Worm (Caenorhabditis elegans) whole organism, L2 larva: Measurements from ENCODE around the gene clec-47.

Source experiments
- C34F6.9 ChIP-seq: fragments of 150-350 bp; optimal IDR thresholded peaks from 2 replicates; lab custom pipeline; 2014; ENCODE audit warnings: missing biosample characterization, missing genetic modification characterization
- F13H6.1 ChIP-seq: sonication (generic microtip); optimal IDR thresholded peaks from 2 replicates; lab custom pipeline; 2016; ENCODE audit warnings: missing genetic modification characterization, missing compliant biosample characterization
- R02D3.7 ChIP-seq: fragments of 150-350 bp; optimal IDR thresholded peaks from 2 replicates; lab custom pipeline; 2014; ENCODE audit warnings: missing biosample characterization, missing genetic modification characterization
- Y55F3AM.14 ChIP-seq: fragments of 200-800 bp; sonication (Bioruptor generic); optimal IDR thresholded peaks from 2 replicates; lab custom pipeline; 2018; ENCODE audit warnings: mild to moderate bottlenecking, missing genetic modification characterization, missing compliant biosample characterization
- alr-1 ChIP-seq: fragments of 150-350 bp; optimal IDR thresholded peaks from 2 replicates; lab custom pipeline; 2014; ENCODE audit warnings: missing biosample characterization, missing genetic modification characterization
- blmp-1 ChIP-seq: sonication (generic microtip); optimal IDR thresholded peaks from 2 replicates; lab custom pipeline; 2017; ENCODE audit warnings: missing genetic modification characterization, mild to moderate bottlenecking, missing compliant biosample characterization, antibody characterized with exemption, moderate library complexity; ENCODE audit not compliant: insufficient read depth
- ceh-16 ChIP-seq: fragments of 150-350 bp; optimal IDR thresholded peaks from 2 replicates; lab custom pipeline; 2014; ENCODE audit warnings: missing biosample characterization, missing genetic modification characterization
- ceh-82 ChIP-seq: fragments of 150-350 bp; optimal IDR thresholded peaks from 2 replicates; lab custom pipeline; 2014; ENCODE audit warnings: missing biosample characterization, missing genetic modification characterization
- crh-2 ChIP-seq: sonication (generic microtip); optimal IDR thresholded peaks from 2 replicates; lab custom pipeline; 2017; ENCODE audit warnings: missing biosample characterization, missing genetic modification characterization
- dmd-4 ChIP-seq: sonication (generic microtip); optimal IDR thresholded peaks from 2 replicates; lab custom pipeline; 2017; ENCODE audit warnings: missing biosample characterization, missing genetic modification characterization
- egl-27 ChIP-seq: sonication (generic microtip); optimal IDR thresholded peaks from 3 replicates; lab custom pipeline; 2017; ENCODE audit warnings: missing biosample characterization, missing genetic modification reagents, missing genetic modification characterization
- elt-1 ChIP-seq: fragments of 150-350 bp; optimal IDR thresholded peaks from 2 replicates; lab custom pipeline; 2014; ENCODE audit warnings: missing biosample characterization, missing genetic modification characterization
- elt-3 ChIP-seq: sonication (generic microtip); optimal IDR thresholded peaks from 2 replicates; lab custom pipeline; 2017; ENCODE audit warnings: missing biosample characterization, missing genetic modification characterization
- gmeb-1 ChIP-seq: fragments of 150-350 bp; optimal IDR thresholded peaks from 2 replicates; lab custom pipeline; 2014; ENCODE audit warnings: missing biosample characterization, missing genetic modification characterization
- lin-11 ChIP-seq: fragments of 150-350 bp; sonication (generic microtip); optimal IDR thresholded peaks from 2 replicates; lab custom pipeline; 2014; ENCODE audit warnings: missing biosample characterization, missing genetic modification characterization, inconsistent platforms, mixed read lengths
- lin-13 ChIP-seq: fragments of 150-350 bp; optimal IDR thresholded peaks from 2 replicates; lab custom pipeline; 2014; ENCODE audit warnings: missing biosample characterization, missing genetic modification reagents, missing genetic modification characterization
- lsy-2 ChIP-seq, 2 experiments: fragments of 150-350 bp in 1 of 2; sonication (generic microtip) in 1 of 2; optimal IDR thresholded peaks; 2 replicates each; lab custom pipeline; 2014 to 2017; ENCODE audit warnings: missing biosample characterization in 2 of 2, missing genetic modification characterization in 2 of 2
- mab-5 ChIP-seq: fragments of 150-350 bp; optimal IDR thresholded peaks from 2 replicates; lab custom pipeline; 2014; ENCODE audit warnings: missing biosample characterization, missing genetic modification characterization
- mbf-1 ChIP-seq: sonication (generic microtip); optimal IDR thresholded peaks from 2 replicates; lab custom pipeline; 2017; ENCODE audit warnings: missing biosample characterization, missing genetic modification characterization
- nhr-10 ChIP-seq: sonication (generic microtip); optimal IDR thresholded peaks from 2 replicates; lab custom pipeline; 2017; ENCODE audit warnings: missing biosample characterization, missing genetic modification characterization
- nhr-11 ChIP-seq: fragments of 150-350 bp; optimal IDR thresholded peaks from 2 replicates; lab custom pipeline; 2014; ENCODE audit warnings: missing biosample characterization, missing genetic modification characterization
- nhr-12 ChIP-seq: fragments of 150-350 bp; optimal IDR thresholded peaks from 2 replicates; lab custom pipeline; 2014; ENCODE audit warnings: missing biosample characterization, missing genetic modification characterization
- nhr-129 ChIP-seq: fragments of 150-350 bp; optimal IDR thresholded peaks from 2 replicates; lab custom pipeline; 2014; ENCODE audit warnings: missing biosample characterization, missing genetic modification characterization
- nhr-23 ChIP-seq: fragments of 150-350 bp; optimal IDR thresholded peaks from 2 replicates; lab custom pipeline; 2014; ENCODE audit warnings: missing biosample characterization, missing genetic modification reagents, missing genetic modification characterization
- nhr-25 ChIP-seq: fragments of 150-350 bp; sonication (generic microtip); optimal IDR thresholded peaks from 3 replicates; lab custom pipeline; 2014; ENCODE audit warnings: missing biosample characterization, missing genetic modification characterization
- nhr-6 ChIP-seq: fragments of 150-350 bp; optimal IDR thresholded peaks from 2 replicates; lab custom pipeline; 2014; ENCODE audit warnings: missing biosample characterization, missing genetic modification characterization
- nhr-77 ChIP-seq: fragments of 150-350 bp; optimal IDR thresholded peaks from 2 replicates; lab custom pipeline; 2014; ENCODE audit warnings: missing biosample characterization, missing genetic modification characterization
- peb-1 ChIP-seq: fragments of 150-350 bp; optimal IDR thresholded peaks from 2 replicates; lab custom pipeline; 2014; ENCODE audit warnings: missing biosample characterization, missing genetic modification characterization
- sem-4 ChIP-seq: fragments of 150-350 bp; optimal IDR thresholded peaks from 2 replicates; lab custom pipeline; 2014; ENCODE audit warnings: missing biosample characterization, missing genetic modification reagents, missing genetic modification characterization
- skn-1 ChIP-seq: sonication (generic microtip); optimal IDR thresholded peaks from 2 replicates; lab custom pipeline; 2017; ENCODE audit warnings: missing biosample characterization, missing genetic modification characterization
- sma-3 ChIP-seq: sonication (generic microtip); optimal IDR thresholded peaks from 2 replicates; lab custom pipeline; 2016; ENCODE audit warnings: missing genetic modification reagents, missing genetic modification characterization, missing compliant biosample characterization
- sma-9 ChIP-seq, 2 experiments: fragments of 150-350 bp in 1 of 2; sonication (generic microtip) in 1 of 2; optimal IDR thresholded peaks; 2 replicates each; lab custom pipeline; 2014 to 2016; ENCODE audit warnings: missing genetic modification characterization in 2 of 2, mild to moderate bottlenecking in 1 of 2, missing biosample characterization in 1 of 2, missing compliant biosample characterization in 1 of 2, missing genetic modification reagents in 1 of 2, moderate library complexity in 1 of 2
- unc-39 ChIP-seq: fragments of 150-350 bp; optimal IDR thresholded peaks from 2 replicates; lab custom pipeline; 2014; ENCODE audit warnings: missing biosample characterization, missing genetic modification characterization
- unc-55 ChIP-seq: fragments of 150-350 bp; sonication (generic microtip); optimal IDR thresholded peaks from 3 replicates; lab custom pipeline; 2014; ENCODE audit warnings: missing biosample characterization, missing genetic modification reagents, missing genetic modification characterization
- zag-1 ChIP-seq: fragments of 150-350 bp; optimal IDR thresholded peaks from 2 replicates; lab custom pipeline; 2014; ENCODE audit warnings: missing biosample characterization, missing genetic modification characterization
- ztf-1 ChIP-seq: fragments of 200-800 bp; sonication (Bioruptor generic); conservative IDR thresholded peaks from 2 replicates; pipeline ENCODE4 v1.3.6; 2022; ENCODE audit warnings: missing genetic modification characterization, missing compliant biosample characterization

Gene clec-47

DNA sequence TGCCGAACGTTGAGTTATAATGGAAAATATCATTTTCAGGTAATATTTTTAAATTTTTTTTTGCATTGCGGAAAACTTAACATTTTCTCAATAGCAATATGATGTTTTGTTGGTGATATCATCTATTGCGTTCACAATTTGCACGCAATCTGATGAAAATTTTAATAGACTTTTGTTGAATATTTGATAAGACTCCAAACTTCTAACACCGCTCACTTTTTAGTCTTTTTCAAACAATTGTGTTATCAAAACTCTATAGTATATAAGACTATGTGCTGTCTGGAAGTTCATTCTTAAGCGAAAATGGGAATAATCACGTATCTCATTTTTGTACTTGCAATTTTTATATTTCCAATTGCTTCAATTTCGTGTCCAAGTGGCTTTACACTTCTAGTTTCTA, at the start of gene clec-47:
Gene clec-47, plus strand, starts transcription at position 301 of the 400 bp plus-strand sequence.
- TF ChIP-seq ceh-16 (tag; lab: Kevin White, UChicago): no peak
- no peak for TF ChIP-seq lin-11
- no peak for TF ChIP-seq sem-4 (tag; lab: Kevin White, UChicago)
- TF ChIP-seq nhr-129 (tag; lab: Kevin White, UChicago): no peak
- no peak for TF ChIP-seq nhr-11 (tag; lab: Kevin White, UChicago)
- TF ChIP-seq blmp-1 (tag; lab: Kevin White, UChicago): no peak
- no peak for TF ChIP-seq unc-55 (GFP tag; lab: Kevin White, UChicago)
- no peak for TF ChIP-seq F13H6.1 (tag; lab: Kevin White, UChicago)
- no peak for TF ChIP-seq C34F6.9
- TF ChIP-seq R02D3.7: no peak
- TF ChIP-seq nhr-6 (tag; lab: Kevin White, UChicago): no peak
- TF ChIP-seq egl-27 (tag; lab: Kevin White, UChicago): no peak
- no peak for TF ChIP-seq crh-2 (tag; lab: Kevin White, UChicago)

DNA sequence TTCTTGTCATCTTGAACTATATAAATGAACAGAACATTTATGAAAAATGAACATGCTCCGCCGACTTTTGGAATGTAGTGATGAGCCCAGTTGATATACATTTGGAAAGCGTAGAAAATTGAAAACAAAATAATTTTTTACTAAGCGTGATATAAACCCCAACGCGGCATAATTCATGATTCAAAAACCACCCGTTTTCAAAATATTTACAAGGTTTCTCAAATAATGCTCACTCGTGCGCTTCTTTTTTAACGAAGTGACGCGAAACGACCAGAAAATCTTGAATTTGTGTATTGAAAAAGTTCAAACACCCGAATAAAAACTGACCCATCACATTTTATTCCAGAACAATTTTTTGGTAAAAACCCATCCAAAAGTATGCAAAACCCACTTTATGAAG, 48.1 kb upstream of the clec-47 start, which contains the start of gene srj-27:
Gene srj-27, minus strand, starts transcription at position 101 of the 400 bp plus-strand sequence.
- TF ChIP-seq skn-1 (no peak), sma-3 (GFP tag; lab: Kevin White, UChicago) (no peak), nhr-12 (tag; lab: Kevin White, UChicago) (no peak), dmd-4 (tag; lab: Kevin White, UChicago) (no peak), ztf-1 (GFP tag; lab: Robert Waterston, UW) (no peak), gmeb-1 (tag; lab: Kevin White, UChicago) (no peak), nhr-25 (no peak), R02D3.7 (no peak), elt-3 (tag; lab: Kevin White, UChicago) (no peak), peb-1 (no peak), unc-39 (tag; lab: Kevin White, UChicago) (no peak), Y55F3AM.14 (no peak)

ce11 chrV:15127955-15128354, 47.6 kb upstream of the clec-47 start, which contains the start of gene srr-7:
srr-7 (plus strand) TSS chrV:15128255.
- TF ChIP-seq egl-27 (tag; lab: Kevin White, UChicago) (no peak), ceh-16 (tag; lab: Kevin White, UChicago) (no peak)

ce11 chrV:15132423-15132822, 43.1 kb upstream of the clec-47 start, which contains the start of gene str-171:
str-171 (minus strand) TSS chrV:15132523.
- TF ChIP-seq elt-3 (tag; lab: Kevin White, UChicago) (no peak), mab-5 (tag; lab: Kevin White, UChicago) (no peak), sma-9 (GFP tag; optimal IDR thresholded peaks at IDR 0.05; lab: Kevin White, UChicago) (no peak), sma-9 (tag; optimal IDR thresholded peaks at IDR 0.05; lab: Kevin White, UChicago) (no peak), ceh-82 (tag; lab: Kevin White, UChicago) (no peak), nhr-77 (tag; lab: Kevin White, UChicago) (no peak), peb-1 (no peak), nhr-25 (no peak), nhr-10 (no peak), sma-3 (GFP tag; lab: Kevin White, UChicago) (no peak), mbf-1 (tag; lab: Kevin White, UChicago) (no peak), lsy-2 (tag; optimal IDR thresholded peaks at IDR 0.05; lab: Kevin White, UChicago) (no peak), alr-1 (tag; lab: Kevin White, UChicago) (no peak), R02D3.7 (no peak), nhr-23 (tag; lab: Kevin White, UChicago) (no peak), elt-1 (tag; lab: Kevin White, UChicago) (no peak), blmp-1 (tag; lab: Kevin White, UChicago) (no peak), zag-1 (tag; lab: Kevin White, UChicago) (no peak), crh-2 (tag; lab: Kevin White, UChicago) (no peak), lin-13 (GFP tag; lab: Kevin White, UChicago) (no peak), ztf-1 (GFP tag; lab: Robert Waterston, UW) (no peak)
- TF ChIP-seq, all 48 proteins: peak for 0
